Worm (Caenorhabditis elegans): Measurements from ENCODE around the gene B0416.5.

Gene B0416.5

ce11 chrX:9270753-9271152 is at the start of gene B0416.5:
TSS of gene B0416.5 (minus strand) at chrX:9270853.
- no peak for TF ChIP-seq nhr-67 (tag; optimal IDR thresholded peaks at IDR 0.05)
- no peak for TF ChIP-seq nhr-12 (tag; optimal IDR thresholded peaks at IDR 0.05)
- no peak for TF ChIP-seq lsy-12 (tag; optimal IDR thresholded peaks at IDR 0.05)
- TF ChIP-seq zag-1 (tag; optimal IDR thresholded peaks at IDR 0.05), result no peak
- no peak for TF ChIP-seq elt-1 (tag; optimal IDR thresholded peaks at IDR 0.05)
- no peak for TF ChIP-seq nhr-25 (tag; optimal IDR thresholded peaks at IDR 0.05)
- TF ChIP-seq ceh-16 (tag; optimal IDR thresholded peaks at IDR 0.05), result no peak
- no peak for TF ChIP-seq tbx-2 (tag; optimal IDR thresholded peaks at IDR 0.05)
- no peak for TF ChIP-seq mml-1 (tag; optimal IDR thresholded peaks at IDR 0.05)
- no peak for TF ChIP-seq fos-1 (tag; optimal IDR thresholded peaks at IDR 0.05)
- TF ChIP-seq ztf-4 (tag; optimal IDR thresholded peaks at IDR 0.05), result no peak
- no peak for TF ChIP-seq egl-5 (tag; optimal IDR thresholded peaks at IDR 0.05)
- TF ChIP-seq ceh-9 (tag; optimal IDR thresholded peaks at IDR 0.05), result no peak
- no peak for TF ChIP-seq fkh-10 (GFP tag; optimal IDR thresholded peaks at IDR 0.05)
- no peak for TF ChIP-seq nhr-28 (tag; optimal IDR thresholded peaks at IDR 0.05)
- no peak for TF ChIP-seq unc-39 (tag; optimal IDR thresholded peaks at IDR 0.05)
- no peak for TF ChIP-seq ceh-28 (tag; optimal IDR thresholded peaks at IDR 0.05)
- no peak for TF ChIP-seq pqm-1 (tag; optimal IDR thresholded peaks at IDR 0.05)
- no peak for TF ChIP-seq nhr-77 (tag; optimal IDR thresholded peaks at IDR 0.05)

ce11 chrX:9319080-9319479 is 48.4 kb upstream of the B0416.5 start, which contains the start of gene npr-7:
TSS of gene npr-7 (minus strand) at chrX:9319180.
- TF ChIP-seq mdl-1 (tag; optimal IDR thresholded peaks at IDR 0.05) (no peak), nfya-1 (tag; optimal IDR thresholded peaks at IDR 0.05; ENCODE audit: insufficient read depth) (no peak), nhr-237 (tag; optimal IDR thresholded peaks at IDR 0.05) (no peak), nhr-28 (tag; optimal IDR thresholded peaks at IDR 0.05) (no peak), fos-1 (tag; optimal IDR thresholded peaks at IDR 0.05) (no peak), egl-5 (tag; optimal IDR thresholded peaks at IDR 0.05) (no peak)

ce11 chrX:9314397-9314796 is 43.7 kb upstream of the B0416.5 start, which contains the start of gene ttr-38:
TSS of gene ttr-38 (minus strand) at chrX:9314497.
- TF ChIP-seq nfya-1 (tag; optimal IDR thresholded peaks at IDR 0.05; ENCODE audit: insufficient read depth) (no peak), lin-39 (tag; optimal IDR thresholded peaks at IDR 0.05) (no peak), unc-39 (tag; optimal IDR thresholded peaks at IDR 0.05) (no peak), nhr-28 (tag; optimal IDR thresholded peaks at IDR 0.05) (no peak), fos-1 (tag; optimal IDR thresholded peaks at IDR 0.05) (no peak), mml-1 (tag; optimal IDR thresholded peaks at IDR 0.05) (no peak), sea-2 (GFP tag; optimal IDR thresholded peaks at IDR 0.05) (no peak), nhr-237 (tag; optimal IDR thresholded peaks at IDR 0.05) (no peak), nhr-76 (tag; optimal IDR thresholded peaks at IDR 0.05) (no peak)

ce11 chrX:9311225-9311624 is 40.6 kb upstream of the B0416.5 start, which contains the start of gene H29C22.1:
TSS of gene H29C22.1 (minus strand) at chrX:9311325.
- TF ChIP-seq ceh-82 (tag; optimal IDR thresholded peaks at IDR 0.05), result no peak
- TF ChIP-seq elt-2 (tag; optimal IDR thresholded peaks at IDR 0.05), result no peak
- TF ChIP-seq ama-1 (optimal IDR thresholded peaks at IDR 0.05), result no peak
- no peak for TF ChIP-seq nhr-67 (tag; optimal IDR thresholded peaks at IDR 0.05)
- no peak for TF ChIP-seq mml-1 (tag; optimal IDR thresholded peaks at IDR 0.05)

ce11 chrX:9303422-9303821 is 32.8 kb upstream of the B0416.5 start, which contains the start of gene tmc-2:
TSS of gene tmc-2 (plus strand) at chrX:9303722.
- no peak for TF ChIP-seq egl-5 (tag; optimal IDR thresholded peaks at IDR 0.05)
- no peak for TF ChIP-seq ZK546.5 (tag; optimal IDR thresholded peaks at IDR 0.05)
- TF ChIP-seq egl-27 (tag; optimal IDR thresholded peaks at IDR 0.05), result no peak
- TF ChIP-seq pqm-1 (tag; optimal IDR thresholded peaks at IDR 0.05), result no peak
- TF ChIP-seq zag-1 (tag; optimal IDR thresholded peaks at IDR 0.05), result no peak
- no peak for TF ChIP-seq nhr-25 (tag; optimal IDR thresholded peaks at IDR 0.05)
- no peak for TF ChIP-seq jun-1 (tag; optimal IDR thresholded peaks at IDR 0.05)
- TF ChIP-seq mdl-1 (tag; optimal IDR thresholded peaks at IDR 0.05), result no peak
- no peak for TF ChIP-seq elt-2 (tag; optimal IDR thresholded peaks at IDR 0.05)
- no peak for TF ChIP-seq ceh-82 (tag; optimal IDR thresholded peaks at IDR 0.05)
- no peak for TF ChIP-seq nhr-237 (tag; optimal IDR thresholded peaks at IDR 0.05)
- no peak for TF ChIP-seq aly-2 (tag; optimal IDR thresholded peaks at IDR 0.05)
- TF ChIP-seq pha-4 (tag; optimal IDR thresholded peaks at IDR 0.05), result no peak

ce11 chrX:9302763-9303162 is 32.1 kb upstream of the B0416.5 start:
- TF ChIP-seq fkh-2 (tag; optimal IDR thresholded peaks at IDR 0.05), result no peak
- no peak for TF ChIP-seq ztf-11 (tag; optimal IDR thresholded peaks at IDR 0.05)
- TF ChIP-seq ceh-16 (tag; optimal IDR thresholded peaks at IDR 0.05), result no peak
- no peak for TF ChIP-seq nhr-43 (tag; optimal IDR thresholded peaks at IDR 0.05; ENCODE audit: poor library complexity, severe bottlenecking)
- TF ChIP-seq egl-27 (tag; optimal IDR thresholded peaks at IDR 0.05), result no peak
- no peak for TF ChIP-seq nhr-28 (tag; optimal IDR thresholded peaks at IDR 0.05)
- no peak for TF ChIP-seq ama-1 (optimal IDR thresholded peaks at IDR 0.05)
- no peak for TF ChIP-seq R02D3.7 (tag; optimal IDR thresholded peaks at IDR 0.05)
- TF ChIP-seq fos-1 (tag; optimal IDR thresholded peaks at IDR 0.05), result no peak
- no peak for TF ChIP-seq ceh-82 (tag; optimal IDR thresholded peaks at IDR 0.05)
- TF ChIP-seq lin-15B (tag; optimal IDR thresholded peaks at IDR 0.05), result no peak
- TF ChIP-seq nhr-12 (tag; optimal IDR thresholded peaks at IDR 0.05), result no peak
- no peak for TF ChIP-seq jun-1 (tag; optimal IDR thresholded peaks at IDR 0.05)
- TF ChIP-seq pqm-1 (tag; optimal IDR thresholded peaks at IDR 0.05), result no peak
- no peak for TF ChIP-seq lin-39 (tag; optimal IDR thresholded peaks at IDR 0.05)
